Worm (Caenorhabditis elegans) whole organism, midembryonic: ENCODE data around the gene C16D9.4.

Source experiments
- T22C8.4 ChIP-seq: fragments of 200-800 bp; sonication (Bioruptor generic); IDR thresholded peaks from 2 replicates; pipeline ENCODE4 v1.3.6; 2022; ENCODE audit warnings: missing genetic modification characterization, missing compliant biosample characterization
- cog-1 ChIP-seq: sonication (generic microtip); optimal IDR thresholded peaks from 2 replicates; lab custom pipeline; 2016; ENCODE audit warnings: missing genetic modification characterization, missing compliant biosample characterization
- klf-2 ChIP-seq: fragments of 200-800 bp; sonication (Bioruptor generic); conservative IDR thresholded peaks from 2 replicates; pipeline ENCODE4 v1.3.6; 2022; ENCODE audit warnings: missing genetic modification reagents, missing genetic modification characterization, missing compliant biosample characterization
- med-1 ChIP-seq: sonication (generic microtip); optimal IDR thresholded peaks from 2 replicates; lab custom pipeline; 2017; ENCODE audit warnings: missing genetic modification characterization, mild to moderate bottlenecking, missing compliant biosample characterization, antibody characterized with exemption, missing genetic modification reagents; ENCODE audit not compliant: insufficient read depth
- ref-1 ChIP-seq: fragments of 200-800 bp; sonication (Bioruptor generic); conservative IDR thresholded peaks from 2 replicates; pipeline ENCODE4 v1.3.6; 2022; ENCODE audit warnings: missing genetic modification reagents, missing genetic modification characterization, missing compliant biosample characterization
- tab-1 ChIP-seq: fragments of 200-800 bp; sonication (Bioruptor generic); IDR thresholded peaks from 2 replicates; pipeline ENCODE4 v1.3.6; 2022; ENCODE audit warnings: missing genetic modification characterization, missing compliant biosample characterization
- ztf-23 ChIP-seq: fragments of 200-800 bp; sonication (Bioruptor generic); IDR thresholded peaks from 2 replicates; pipeline ENCODE4 v1.3.6; 2022; ENCODE audit warnings: missing genetic modification reagents, missing genetic modification characterization, missing compliant biosample characterization
- ztf-29 ChIP-seq: fragments of 200-800 bp; sonication (Bioruptor generic); IDR thresholded peaks from 2 replicates; pipeline ENCODE4 v1.3.6; 2022; ENCODE audit warnings: missing genetic modification reagents, missing genetic modification characterization, missing compliant biosample characterization

DNA sequence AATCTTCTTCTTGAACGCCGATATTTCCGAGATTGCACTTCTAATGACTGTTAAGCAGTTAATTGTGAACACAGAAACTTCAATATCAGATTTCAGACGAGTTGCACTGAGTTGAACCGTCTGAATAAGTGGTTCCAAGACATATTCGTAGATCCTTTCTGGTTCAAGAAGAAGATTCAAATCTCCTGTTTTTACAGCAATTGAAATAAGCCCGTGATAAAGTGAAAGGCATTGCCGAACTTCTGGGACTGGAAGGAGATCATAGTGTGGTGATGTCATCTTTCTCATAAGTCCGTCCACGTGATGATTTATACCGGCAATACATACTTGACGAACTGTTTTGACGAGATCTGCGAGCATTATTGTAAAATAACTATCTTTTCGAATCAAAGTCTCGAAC is 23.1 kb downstream of the C16D9.4 start:
- TF ChIP-seq ztf-29 (no peak), klf-2 (GFP tag; lab: Robert Waterston, UW) (no peak), T22C8.4 (GFP tag; lab: Robert Waterston, UW) (no peak), tab-1 (no peak), cog-1 (tag; lab: Kevin White, UChicago) (no peak), ref-1 (GFP tag; lab: Robert Waterston, UW) (no peak), ztf-23 (GFP tag; lab: Robert Waterston, UW) (no peak), med-1 (GFP tag; lab: Kevin White, UChicago) (no peak)
